Fruit fly (Drosophila melanogaster): ENCODE measurements around the gene CG43739.

The CG43739 gene

dm6 chr2L:20874514-20874913, 44.2 kb downstream of the CG43739 start (continued):
- TF ChIP-seq sqz (GFP tag; optimal IDR thresholded peaks at IDR 0.05) = no peak
- no peak for TF ChIP-seq CG12744 (GFP tag; optimal IDR thresholded peaks at IDR 0.05)
- TF ChIP-seq CG31388 (GFP tag; optimal IDR thresholded peaks at IDR 0.05) = no peak
- TF ChIP-seq CG16813 (GFP tag; IDR thresholded peaks at IDR 0.05; ENCODE audit: partially characterized antibody) = peak; percentile 54; the same call in 2 of the 3 replicates
- no peak for TF ChIP-seq sens (GFP tag)
- no peak for TF ChIP-seq Tbp (GFP tag; optimal IDR thresholded peaks at IDR 0.05)
- TF ChIP-seq CG17328 (GFP tag; IDR thresholded peaks at IDR 0.05) = no peak
- no peak for TF ChIP-seq btn (GFP tag; optimal IDR thresholded peaks at IDR 0.05)
- TF ChIP-seq vvl (GFP tag; IDR thresholded peaks at IDR 0.05) = no peak
- no peak for TF ChIP-seq CG32767 (GFP tag; IDR thresholded peaks at IDR 0.05)
- no peak for TF ChIP-seq pb (GFP tag; optimal IDR thresholded peaks at IDR 0.05)
- TF ChIP-seq fu2 (GFP tag; optimal IDR thresholded peaks at IDR 0.05) = no peak
- peak in 1 of 2 experiments; percentile 87 for TF ChIP-seq Pdp1 (GFP tag; optimal IDR thresholded peaks at IDR 0.05)
- no peak for TF ChIP-seq CG14710 (tag; optimal IDR thresholded peaks at IDR 0.05)
- no peak for TF ChIP-seq sug (tag; optimal IDR thresholded peaks at IDR 0.05)
- TF ChIP-seq Vsx1 (GFP tag; optimal IDR thresholded peaks at IDR 0.05) = no peak
- TF ChIP-seq Ets65A (GFP tag) = no peak
- TF ChIP-seq CG31441 (GFP tag; IDR thresholded peaks at IDR 0.05) = no peak
- 0 out of 3 replicates have a peak, but pooled peaks have one; percentile 30 for TF ChIP-seq zfh1 (GFP tag; IDR thresholded peaks at IDR 0.05)
- TF ChIP-seq CG6683 (GFP tag; optimal IDR thresholded peaks at IDR 0.05) = no peak
- TF ChIP-seq sima (GFP tag; optimal IDR thresholded peaks at IDR 0.05) = no peak
- TF ChIP-seq ase (GFP tag; IDR thresholded peaks at IDR 0.05) = no peak
- TF ChIP-seq D (optimal IDR thresholded peaks at IDR 0.05) = no peak
- no peak for TF ChIP-seq D (GFP tag; optimal IDR thresholded peaks at IDR 0.05)
- TF ChIP-seq CG9932 (GFP tag; IDR thresholded peaks at IDR 0.05) = no peak
- TF ChIP-seq CG31224 (GFP tag; IDR thresholded peaks at IDR 0.05) = no peak
- no peak for TF ChIP-seq CG7271 (tag; optimal IDR thresholded peaks at IDR 0.05)
- TF ChIP-seq esg (GFP tag; conservative IDR thresholded peaks at IDR 0.05) = no peak
- TF ChIP-seq CG14667 (GFP tag; IDR thresholded peaks at IDR 0.05) = no peak
- no peak for TF ChIP-seq gro (GFP tag; optimal IDR thresholded peaks at IDR 0.05)
- TF ChIP-seq zen2 (GFP tag; IDR thresholded peaks at IDR 0.05; ENCODE audit: partially characterized antibody) = no peak
- TF ChIP-seq CG16863 (GFP tag; optimal IDR thresholded peaks at IDR 0.05) = no peak
- TF ChIP-seq CG1792 (GFP tag; optimal IDR thresholded peaks at IDR 0.05) = no peak
- no peak for TF ChIP-seq CG8290 (GFP tag; optimal IDR thresholded peaks at IDR 0.05)
- TF ChIP-seq CG8290 (tag; optimal IDR thresholded peaks at IDR 0.05) = peak in 1 of 2 experiments; percentile 22
- TF ChIP-seq Fer3 (tag; optimal IDR thresholded peaks at IDR 0.05) = no peak
- TF ChIP-seq YL-1 (GFP tag; optimal IDR thresholded peaks at IDR 0.05) = no peak
- TF ChIP-seq MTF-1 (GFP tag; optimal IDR thresholded peaks at IDR 0.05; ENCODE audit: borderline replicate concordance) = no peak
- no peak for TF ChIP-seq Gsc (GFP tag; IDR thresholded peaks at IDR 0.05)
- TF ChIP-seq CG12391 (tag; optimal IDR thresholded peaks at IDR 0.05) = no peak
- no peak for TF ChIP-seq row (GFP tag; IDR thresholded peaks at IDR 0.05)
- peak; percentile 68; the same call in 2 of the 3 replicates for TF ChIP-seq CG2199 (GFP tag; IDR thresholded peaks at IDR 0.05)
- 0 out of 2 replicates have a peak, but pooled peaks have one; percentile 11 for TF ChIP-seq CG14014 (GFP tag; IDR thresholded peaks at IDR 0.05)
- no peak for TF ChIP-seq CG10979 (tag; optimal IDR thresholded peaks at IDR 0.05)
- TF ChIP-seq klu (GFP tag; IDR thresholded peaks at IDR 0.05) = no peak
- TF ChIP-seq mld (GFP tag; IDR thresholded peaks at IDR 0.05; ENCODE audit: partially characterized antibody) = 0 out of 3 replicates have a peak, but pooled peaks have one; percentile 43
- TF ChIP-seq CG6854 (GFP tag; optimal IDR thresholded peaks at IDR 0.05) = peak; percentile 23
- TF ChIP-seq Fer1 (GFP tag; optimal IDR thresholded peaks at IDR 0.05) = no peak
- TF ChIP-seq CG1529 (GFP tag; optimal IDR thresholded peaks at IDR 0.05) = no peak
- peak; percentile 42; the same call in 1 of the 2 replicates for TF ChIP-seq Adf1 (GFP tag; IDR thresholded peaks at IDR 0.05)
- no peak for TF ChIP-seq Jarid2 (GFP tag; optimal IDR thresholded peaks at IDR 0.05)
- no peak for TF ChIP-seq pho (GFP tag; optimal IDR thresholded peaks at IDR 0.05)
- TF ChIP-seq tgo (GFP tag; IDR thresholded peaks at IDR 0.05) = no peak
